Fruit fly (Drosophila melanogaster): ENCODE data around the gene CG42353.

CG42353 gene

DNA sequence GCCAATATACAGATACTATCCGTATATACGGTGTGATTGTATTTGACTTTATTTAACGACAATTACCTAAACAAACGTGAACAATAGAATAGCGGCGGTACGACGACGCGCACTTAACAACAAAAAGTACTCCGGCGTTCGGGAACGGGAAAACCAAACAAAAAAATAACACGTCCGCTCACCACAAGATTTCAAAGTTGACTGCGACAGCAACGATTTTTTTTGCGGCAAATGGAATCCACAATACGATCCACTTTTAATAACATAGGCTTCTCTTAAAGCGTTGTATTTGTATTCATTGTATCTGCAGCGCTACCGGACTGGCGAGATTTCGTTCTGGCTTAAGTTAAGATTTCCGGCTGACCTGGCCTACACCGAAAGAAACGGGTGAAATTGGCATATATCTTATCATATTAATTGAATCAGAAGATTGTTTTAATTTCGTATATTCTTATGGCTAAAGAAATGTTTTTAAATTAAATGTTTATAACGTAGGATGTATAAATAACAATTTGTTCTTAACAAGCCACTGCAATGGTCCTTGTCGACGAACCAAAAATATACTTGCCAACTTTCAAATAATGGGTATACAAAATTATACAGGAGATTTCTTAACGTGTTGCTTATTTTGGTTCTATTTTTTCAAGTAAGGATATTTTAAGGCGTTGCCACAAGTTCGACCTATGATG lies at the start of gene CG42353, which contains the start of gene CG42354 (continued):
- peak; percentile 96 for TF ChIP-seq croc (GFP tag; conservative IDR thresholded peaks at IDR 0.05)
- TF ChIP-seq h (optimal IDR thresholded peaks at IDR 0.05): no peak
- peak; percentile 92 for TF ChIP-seq CG1647 (GFP tag; optimal IDR thresholded peaks at IDR 0.05)
- peak; percentile 78 for TF ChIP-seq cg (GFP tag; optimal IDR thresholded peaks at IDR 0.05)
- peak; percentile 94 for TF ChIP-seq Usf (GFP tag; optimal IDR thresholded peaks at IDR 0.05)
- peak; percentile 91 for TF ChIP-seq CG3065 (GFP tag; optimal IDR thresholded peaks at IDR 0.05)
- TF ChIP-seq CG6272 (GFP tag; IDR thresholded peaks at IDR 0.05): peak; percentile 88
- TF ChIP-seq Hr3 (GFP tag; optimal IDR thresholded peaks at IDR 0.05): peak; percentile 96
- TF ChIP-seq CG17361 (GFP tag; IDR thresholded peaks at IDR 0.05): peak; percentile 98
- TF ChIP-seq br (optimal IDR thresholded peaks at IDR 0.05): no peak
- peak; percentile 81 for TF ChIP-seq Myb (GFP tag; optimal IDR thresholded peaks at IDR 0.05)
- TF ChIP-seq CG9797 (GFP tag; optimal IDR thresholded peaks at IDR 0.05): peak; percentile 43
- TF ChIP-seq B-H1 (GFP tag; IDR thresholded peaks at IDR 0.05): peak; percentile 89
- peak; percentile 83 for TF ChIP-seq CG31365 (tag; optimal IDR thresholded peaks at IDR 0.05)
- TF ChIP-seq CG32532 (GFP tag; IDR thresholded peaks at IDR 0.05): peak; percentile 94
- peak; percentile 94 for TF ChIP-seq HLH3B (GFP tag; IDR thresholded peaks at IDR 0.05)
- TF ChIP-seq CG6654 (GFP tag; optimal IDR thresholded peaks at IDR 0.05): peak; percentile 88
- TF ChIP-seq fru (optimal IDR thresholded peaks at IDR 0.05): no peak
- peak; percentile 91 for TF ChIP-seq Atf3 (GFP tag; optimal IDR thresholded peaks at IDR 0.05)
- peak; percentile 27 for TF ChIP-seq pzg (GFP tag; optimal IDR thresholded peaks at IDR 0.05)
- TF ChIP-seq CG30431 (GFP tag; optimal IDR thresholded peaks at IDR 0.05): peak; percentile 98
- peak; percentile 91 for TF ChIP-seq CG3847 (GFP tag; IDR thresholded peaks at IDR 0.05)
- TF ChIP-seq CG1233 (GFP tag; optimal IDR thresholded peaks at IDR 0.05): peak; percentile 93
- peak; percentile 94 for TF ChIP-seq CG10654 (GFP tag; optimal IDR thresholded peaks at IDR 0.05)
- TF ChIP-seq CG14050 (GFP tag; IDR thresholded peaks at IDR 0.05): peak; percentile 85
- peak; percentile 20 to 69 for TF ChIP-seq crp (GFP tag; optimal IDR thresholded peaks at IDR 0.05)
- TF ChIP-seq C15 (GFP tag; IDR thresholded peaks at IDR 0.05): peak; percentile 76; the same call in 1 of the 3 replicates
- peak; percentile 70 for TF ChIP-seq Poxn (GFP tag; IDR thresholded peaks at IDR 0.05)
- TF ChIP-seq CG10274 (GFP tag; optimal IDR thresholded peaks at IDR 0.05): peak; percentile 80
- peak; percentile 91 for TF ChIP-seq gt (GFP tag; IDR thresholded peaks at IDR 0.05)
- TF ChIP-seq Lhr (GFP tag; optimal IDR thresholded peaks at IDR 0.05): peak; percentile 85
- peak; percentile 35 for TF ChIP-seq MESR4 (GFP tag; optimal IDR thresholded peaks at IDR 0.05)
- TF ChIP-seq Nf-YB (GFP tag; optimal IDR thresholded peaks at IDR 0.05): peak; percentile 86
- peak; percentile 82 for TF ChIP-seq pb (GFP tag; optimal IDR thresholded peaks at IDR 0.05)
- peak; percentile 83 for TF ChIP-seq CG5180 (GFP tag; optimal IDR thresholded peaks at IDR 0.05)
- peak; percentile 92 for TF ChIP-seq CG17568 (GFP tag; optimal IDR thresholded peaks at IDR 0.05)
- peak; percentile 16 for TF ChIP-seq HLHmδ (GFP tag; optimal IDR thresholded peaks at IDR 0.05)
- TF ChIP-seq CG1603 (tag; optimal IDR thresholded peaks at IDR 0.05): peak; percentile 95
- TF ChIP-seq CG6689 (GFP tag; IDR thresholded peaks at IDR 0.05): peak; percentile 95
- TF ChIP-seq CG31388 (GFP tag; optimal IDR thresholded peaks at IDR 0.05): peak; percentile 88
- TF ChIP-seq CG14667 (GFP tag; IDR thresholded peaks at IDR 0.05): peak; percentile 92
- TF ChIP-seq CG32772 (GFP tag; IDR thresholded peaks at IDR 0.05): peak; percentile 93
- TF ChIP-seq CG15011 (GFP tag; optimal IDR thresholded peaks at IDR 0.05): peak; percentile 89
- peak; percentile 92 for TF ChIP-seq CG7372 (GFP tag; IDR thresholded peaks at IDR 0.05)
